Worm (Caenorhabditis elegans) whole organism, young adult: ENCODE results near the gene F36A4.5.

Experiments
- D2030.7 ChIP-seq: fragments of 200-800 bp; sonication (Bioruptor generic); IDR thresholded peaks from 2 replicates; pipeline ENCODE4 v1.3.6; 2022; ENCODE audit warnings: missing genetic modification reagents, missing genetic modification characterization, missing compliant biosample characterization
- F33H1.4 ChIP-seq: fragments of 200-800 bp; sonication (Bioruptor generic); IDR thresholded peaks from 2 replicates; pipeline ENCODE4 v1.3.6; 2022; ENCODE audit warnings: missing genetic modification reagents, missing genetic modification characterization, missing compliant biosample characterization
- F37B4.10 ChIP-seq: fragments of 200-800 bp; sonication (Bioruptor generic); IDR thresholded peaks from 2 replicates; pipeline ENCODE4 v1.3.6; 2022; ENCODE audit warnings: missing genetic modification characterization, missing compliant biosample characterization
- K12H6.12 ChIP-seq: fragments of 200-800 bp; sonication (Bioruptor generic); optimal IDR thresholded peaks from 2 replicates; lab custom pipeline; 2018; ENCODE audit warnings: mild to moderate bottlenecking, missing genetic modification characterization, missing compliant biosample characterization
- Y53F4B.3 ChIP-seq: fragments of 200-800 bp; sonication (Bioruptor generic); IDR thresholded peaks from 2 replicates; pipeline ENCODE4 v1.3.6; 2022; ENCODE audit warnings: missing genetic modification reagents, missing genetic modification characterization, missing compliant biosample characterization
- aptf-2 ChIP-seq: fragments of 200-800 bp; sonication (Bioruptor generic); conservative IDR thresholded peaks from 2 replicates; pipeline ENCODE4 v1.3.6; 2022; ENCODE audit warnings: missing genetic modification reagents, missing genetic modification characterization, missing compliant biosample characterization
- bed-1 ChIP-seq: fragments of 200-800 bp; sonication (Bioruptor generic); IDR thresholded peaks from 2 replicates; pipeline ENCODE4 v1.3.6; 2022; ENCODE audit warnings: missing genetic modification reagents, missing genetic modification characterization, missing compliant biosample characterization
- cebp-1 ChIP-seq, 2 experiments: fragments of 200-800 bp in 1 of 2; sonication (Bioruptor generic) in 1 of 2; sonication (generic microtip) in 1 of 2; IDR thresholded peaks in 1 of 2; optimal IDR thresholded peaks in 1 of 2; 2 replicates each; pipeline versions ENCODE4 v1.3.6 to Lab custom; 2017 to 2022; ENCODE audit warnings: missing compliant biosample characterization in 2 of 2, missing genetic modification characterization in 2 of 2, mild to moderate bottlenecking in 1 of 2, missing genetic modification reagents in 1 of 2, moderate library complexity in 1 of 2
- cebp-2 ChIP-seq: fragments of 200-800 bp; sonication (Bioruptor generic); IDR thresholded peaks from 2 replicates; pipeline ENCODE4 v1.3.6; 2022; ENCODE audit warnings: missing genetic modification characterization, missing compliant biosample characterization
- ceh-27 ChIP-seq: fragments of 200-800 bp; sonication (Bioruptor generic); optimal IDR thresholded peaks from 2 replicates; lab custom pipeline; 2018; ENCODE audit warnings: mild to moderate bottlenecking, missing genetic modification characterization, moderate library complexity, missing compliant biosample characterization
- ceh-79 ChIP-seq: sonication (generic microtip); optimal IDR thresholded peaks from 2 replicates; lab custom pipeline; 2017; ENCODE audit warnings: mild to moderate bottlenecking, missing genetic modification characterization, missing compliant biosample characterization
- chd-7 ChIP-seq: sonication (generic microtip); optimal IDR thresholded peaks from 2 replicates; lab custom pipeline; 2016; ENCODE audit warnings: mild to moderate bottlenecking, missing genetic modification characterization, moderate library complexity, missing compliant biosample characterization
- die-1 ChIP-seq: sonication (generic microtip); optimal IDR thresholded peaks from 2 replicates; lab custom pipeline; 2016; ENCODE audit warnings: missing genotype, mild to moderate bottlenecking, missing genetic modification characterization, missing compliant biosample characterization
- dox-1 ChIP-seq: fragments of 200-800 bp; sonication (Bioruptor generic); IDR thresholded peaks from 2 replicates; pipeline ENCODE4 v1.3.6; 2022; ENCODE audit warnings: missing genetic modification reagents, missing genetic modification characterization, missing compliant biosample characterization
- dpff-1 ChIP-seq: sonication (generic microtip); optimal IDR thresholded peaks from 2 replicates; lab custom pipeline; 2017; ENCODE audit warnings: mild to moderate bottlenecking, missing genetic modification characterization, missing compliant biosample characterization
- egl-18 ChIP-seq: fragments of 200-800 bp; sonication (Bioruptor generic); IDR thresholded peaks from 2 replicates; pipeline ENCODE4 v1.3.6; 2022; ENCODE audit warnings: missing genetic modification reagents, missing genetic modification characterization, missing compliant biosample characterization
- egrh-3 ChIP-seq: fragments of 200-800 bp; sonication (Bioruptor generic); IDR thresholded peaks from 2 replicates; pipeline ENCODE4 v1.3.6; 2022; ENCODE audit warnings: missing genetic modification reagents, missing genetic modification characterization, missing compliant biosample characterization
- ets-4 ChIP-seq: fragments of 200-800 bp; sonication (Bioruptor generic); optimal IDR thresholded peaks from 2 replicates; lab custom pipeline; 2018; ENCODE audit warnings: mild to moderate bottlenecking, missing genetic modification characterization, missing compliant biosample characterization
- fkh-3 ChIP-seq: sonication (generic microtip); optimal IDR thresholded peaks from 2 replicates; lab custom pipeline; 2016; ENCODE audit warnings: mild to moderate bottlenecking, missing genetic modification characterization, missing compliant biosample characterization
- him-1 ChIP-seq: sonication (generic microtip); optimal IDR thresholded peaks from 2 replicates; lab custom pipeline; 2016; ENCODE audit warnings: missing genotype, missing genetic modification reagents, missing genetic modification characterization, missing compliant biosample characterization
- hlh-12 ChIP-seq: sonication (generic microtip); optimal IDR thresholded peaks from 2 replicates; lab custom pipeline; 2016; ENCODE audit warnings: missing genetic modification characterization, missing compliant biosample characterization
- hmg-1.2 ChIP-seq: fragments of 200-800 bp; sonication (Bioruptor generic); IDR thresholded peaks from 2 replicates; pipeline ENCODE4 v1.3.6; 2022; ENCODE audit warnings: missing genetic modification reagents, missing genetic modification characterization, missing compliant biosample characterization
- hmg-20 ChIP-seq: fragments of 200-800 bp; sonication (Bioruptor generic); IDR thresholded peaks from 2 replicates; pipeline ENCODE4 v1.3.6; 2022; ENCODE audit warnings: missing genetic modification reagents, missing genetic modification characterization, missing compliant biosample characterization
- hrde-1 ChIP-seq: sonication (generic microtip); optimal IDR thresholded peaks from 2 replicates; lab custom pipeline; 2016; ENCODE audit warnings: missing genetic modification characterization, mild to moderate bottlenecking, missing compliant biosample characterization, moderate library complexity, missing genotype, missing genetic modification reagents, borderline replicate concordance
- let-526 ChIP-seq: fragments of 200-800 bp; sonication (Bioruptor generic); IDR thresholded peaks from 2 replicates; pipeline ENCODE4 v1.3.6; 2022; ENCODE audit warnings: missing genetic modification reagents, missing genetic modification characterization, missing compliant biosample characterization
- lin-26 ChIP-seq: fragments of 200-800 bp; sonication (Bioruptor generic); IDR thresholded peaks from 2 replicates; pipeline ENCODE4 v1.3.6; 2022; ENCODE audit warnings: missing genetic modification reagents, missing genetic modification characterization, missing compliant biosample characterization
- lsl-1 ChIP-seq: fragments of 200-800 bp; sonication (Bioruptor generic); optimal IDR thresholded peaks from 2 replicates; lab custom pipeline; 2018; ENCODE audit warnings: mild to moderate bottlenecking, missing genetic modification characterization, moderate library complexity, missing compliant biosample characterization
- madf-10 ChIP-seq: sonication (generic microtip); optimal IDR thresholded peaks from 2 replicates; lab custom pipeline; 2016; ENCODE audit warnings: mild to moderate bottlenecking, missing genetic modification characterization, missing compliant biosample characterization
- mcd-1 ChIP-seq: fragments of 200-800 bp; sonication (Bioruptor generic); IDR thresholded peaks from 2 replicates; pipeline ENCODE4 v1.3.6; 2022; ENCODE audit warnings: missing genetic modification reagents, missing genetic modification characterization, missing compliant biosample characterization
- mes-4 ChIP-seq: sonication (generic microtip); optimal IDR thresholded peaks from 2 replicates; lab custom pipeline; 2016; ENCODE audit warnings: missing genotype, missing genetic modification characterization, missing compliant biosample characterization
- nfyb-1 ChIP-seq: fragments of 200-800 bp; sonication (Bioruptor generic); IDR thresholded peaks from 2 replicates; pipeline ENCODE4 v1.3.6; 2022; ENCODE audit warnings: missing genetic modification reagents, missing genetic modification characterization, missing compliant biosample characterization
- nhr-120 ChIP-seq: fragments of 200-800 bp; sonication (Bioruptor generic); IDR thresholded peaks from 2 replicates; pipeline ENCODE4 v1.3.6; 2022; ENCODE audit warnings: missing genetic modification characterization, missing compliant biosample characterization
- nhr-90 ChIP-seq: sonication (generic microtip); optimal IDR thresholded peaks from 2 replicates; lab custom pipeline; 2016; ENCODE audit warnings: missing genotype, mild to moderate bottlenecking, missing genetic modification characterization, missing compliant biosample characterization
- pbrm-1 ChIP-seq: fragments of 200-800 bp; sonication (Bioruptor generic); IDR thresholded peaks from 2 replicates; pipeline ENCODE4 v1.3.6; 2022; ENCODE audit warnings: missing genetic modification reagents, missing genetic modification characterization, missing compliant biosample characterization
- pha-4 ChIP-seq: fragments of 150-350 bp; sonication (generic microtip); optimal IDR thresholded peaks from 2 replicates; lab custom pipeline; 2014; ENCODE audit warnings: missing biosample characterization, missing genetic modification reagents, missing genetic modification characterization
- rcor-1 ChIP-seq: fragments of 200-800 bp; sonication (Bioruptor generic); IDR thresholded peaks from 2 replicates; pipeline ENCODE4 v1.3.6; 2022; ENCODE audit warnings: missing genetic modification reagents, missing genetic modification characterization, missing compliant biosample characterization
- rec-8 ChIP-seq, 2 experiments: sonication (generic microtip); optimal IDR thresholded peaks; 2 replicates each; lab custom pipeline; 2016; ENCODE audit warnings: mild to moderate bottlenecking in 2 of 2, missing genetic modification characterization in 2 of 2, missing genetic modification reagents in 2 of 2, missing genotype in 2 of 2, missing biosample characterization in 1 of 2, missing compliant biosample characterization in 1 of 2, moderate library complexity in 1 of 2
- snpc-4 ChIP-seq, 5 experiments: fragments of 150-350 bp in 1 of 5; sonication (generic microtip) in 4 of 5; optimal IDR thresholded peaks; 2 replicates each; lab custom pipeline; 2014 to 2018; ENCODE audit warnings: missing genetic modification characterization in 5 of 5, missing biosample characterization in 3 of 5, antibody characterized with exemption in 2 of 5, mild to moderate bottlenecking in 2 of 5, missing compliant biosample characterization in 2 of 5, missing genotype in 2 of 5, moderate library complexity in 2 of 5, missing genetic modification reagents in 1 of 5
- tbx-9 ChIP-seq: sonication (generic microtip); optimal IDR thresholded peaks from 2 replicates; lab custom pipeline; 2016; ENCODE audit warnings: borderline replicate concordance, missing genetic modification characterization, inconsistent platforms, missing compliant biosample characterization
- tlf-1 ChIP-seq: fragments of 200-800 bp; sonication (Bioruptor generic); optimal IDR thresholded peaks from 2 replicates; lab custom pipeline; 2018; ENCODE audit warnings: mild to moderate bottlenecking, missing genetic modification characterization, missing compliant biosample characterization
- zfh-2 ChIP-seq: fragments of 200-800 bp; sonication (Bioruptor generic); conservative IDR thresholded peaks from 2 replicates; pipeline ENCODE4 v1.3.6; 2022; ENCODE audit warnings: missing genetic modification reagents, missing genetic modification characterization, missing compliant biosample characterization
- ztf-25 ChIP-seq: fragments of 200-800 bp; sonication (Bioruptor generic); IDR thresholded peaks from 2 replicates; pipeline ENCODE4 v1.3.6; 2022; ENCODE audit warnings: missing genetic modification reagents, missing genetic modification characterization, missing compliant biosample characterization
- ztf-3 ChIP-seq: fragments of 200-800 bp; sonication (Bioruptor generic); optimal IDR thresholded peaks from 2 replicates; lab custom pipeline; 2018; ENCODE audit warnings: mild to moderate bottlenecking, missing genetic modification characterization, missing compliant biosample characterization
- ztf-6 ChIP-seq: fragments of 200-800 bp; sonication (Bioruptor generic); IDR thresholded peaks from 2 replicates; pipeline ENCODE4 v1.3.6; 2022; ENCODE audit warnings: missing genetic modification reagents, missing genetic modification characterization, missing compliant biosample characterization

Gene F36A4.5

DNA sequence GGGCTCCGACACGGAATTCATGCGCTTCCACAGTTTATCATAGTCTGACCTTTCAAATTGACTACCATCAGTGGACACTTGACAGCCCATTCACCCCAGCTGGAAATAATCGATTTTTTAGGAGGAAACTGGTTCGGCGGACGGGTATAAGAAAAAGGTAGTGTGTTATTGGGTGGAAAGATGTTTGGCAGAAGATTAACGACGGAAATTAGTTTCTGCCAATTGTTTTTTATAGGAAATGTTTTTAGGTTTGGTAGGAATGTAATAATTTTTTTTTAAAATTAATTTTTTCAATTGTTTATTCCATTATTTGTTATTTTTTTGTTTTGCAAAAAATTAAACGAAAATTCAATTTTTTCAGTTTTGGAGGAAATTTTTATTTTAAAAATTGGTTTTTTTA, 33.7 kb downstream of the F36A4.5 start, which contains the start of gene F15E6.9:
Gene F15E6.9 (minus strand): TSS at position 101 of the 400 bp plus-strand sequence.
- TF ChIP-seq tbx-9 (tag; lab: Kevin White, UChicago) (no peak), F37B4.10 (no peak), hmg-1.2 (GFP tag; lab: Robert Waterston, UW) (no peak), let-526 (GFP tag; lab: Robert Waterston, UW) (no peak), cebp-1 (GFP tag; IDR thresholded peaks at IDR 0.05; lab: Robert Waterston, UW) (no peak), cebp-1 (tag; optimal IDR thresholded peaks at IDR 0.05; lab: Kevin White, UChicago) (no peak)

DNA sequence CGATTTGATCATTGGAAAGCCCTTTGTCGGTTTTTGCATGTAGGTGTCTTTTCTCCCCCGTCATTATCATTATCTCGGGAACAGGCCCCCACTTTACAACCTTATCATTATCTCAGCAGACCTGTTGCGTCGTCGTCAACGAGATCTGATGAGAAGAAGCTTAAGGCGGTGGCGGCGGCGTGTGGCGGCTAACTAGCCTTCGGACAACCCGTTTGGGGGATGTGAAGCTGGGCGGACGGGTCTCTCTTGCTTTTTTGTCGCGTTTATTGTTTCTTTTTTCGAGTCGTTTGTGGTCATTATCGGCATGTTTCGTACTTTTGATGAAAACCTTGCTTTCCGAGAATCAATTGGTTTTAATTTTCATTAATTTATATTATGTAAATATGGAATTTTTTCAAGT, 34.7 kb downstream of the F36A4.5 start:
- no peak for TF ChIP-seq lsl-1 (GFP tag; lab: Kevin White, UChicago)
- TF ChIP-seq ztf-3 (GFP tag; lab: Kevin White, UChicago), result no peak
- no peak for TF ChIP-seq chd-7 (tag; lab: Kevin White, UChicago)
- TF ChIP-seq him-1 (tag; lab: Kevin White, UChicago), result no peak
- TF ChIP-seq D2030.7 (GFP tag; lab: Robert Waterston, UW), result no peak
- TF ChIP-seq hrde-1 (tag; lab: Kevin White, UChicago), result no peak
- TF ChIP-seq cebp-2 (GFP tag; lab: Robert Waterston, UW), result no peak
- no peak for TF ChIP-seq dpff-1
- no peak for TF ChIP-seq ztf-25 (GFP tag; lab: Robert Waterston, UW)
- TF ChIP-seq K12H6.12 (tag; lab: Kevin White, UChicago), result no peak
- TF ChIP-seq ceh-79, result no peak
- no peak for TF ChIP-seq fkh-3 (tag; lab: Kevin White, UChicago)
- no peak for TF ChIP-seq cebp-1 (GFP tag; IDR thresholded peaks at IDR 0.05; lab: Robert Waterston, UW)
- TF ChIP-seq cebp-1 (tag; optimal IDR thresholded peaks at IDR 0.05; lab: Kevin White, UChicago), result no peak
- no peak for TF ChIP-seq madf-10
- no peak for TF ChIP-seq lin-26 (GFP tag; lab: Robert Waterston, UW)
- TF ChIP-seq, all 124 proteins: peak for 0

DNA sequence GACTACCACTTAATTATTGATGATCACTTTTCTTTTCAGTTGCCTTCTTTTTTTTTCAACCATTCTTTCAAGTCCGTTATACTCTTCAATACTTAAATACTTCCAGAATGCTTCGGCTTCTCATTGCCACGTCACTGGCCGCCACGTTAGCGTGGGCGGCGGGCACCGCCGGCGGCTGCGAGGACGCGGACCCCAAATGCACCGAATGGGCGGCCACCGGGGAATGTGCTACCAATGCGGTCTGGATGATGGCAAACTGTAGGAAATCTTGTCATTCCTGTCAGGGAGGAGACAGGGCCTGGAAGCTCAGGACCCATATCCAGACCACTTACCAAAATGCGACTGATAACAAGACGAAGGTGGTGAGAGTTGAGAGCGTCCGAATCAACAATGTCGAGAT, 35.9 kb downstream of the F36A4.5 start, which contains the start of gene lgc-22:
Gene lgc-22 (plus strand): TSS at position 105 of the 400 bp plus-strand sequence.
- TF ChIP-seq tbx-9 (tag; lab: Kevin White, UChicago) (no peak), mes-4 (tag; lab: Kevin White, UChicago) (no peak), egrh-3 (GFP tag; lab: Robert Waterston, UW) (peak; percentile 47; the same call in 1 of the 2 replicates), tlf-1 (no peak), ztf-6 (no peak), nfyb-1 (0 out of 2 replicates have a peak, but pooled peaks have one; percentile 30), zfh-2 (peak; percentile 87), nhr-120 (GFP tag; lab: Robert Waterston, UW) (no peak), die-1 (tag; lab: Kevin White, UChicago) (no peak), hlh-12 (tag; lab: Kevin White, UChicago) (no peak), Y53F4B.3 (no peak), pbrm-1 (no peak), ceh-27 (no peak), ets-4 (GFP tag; lab: Kevin White, UChicago) (no peak), rec-8 (tag; optimal IDR thresholded peaks at IDR 0.05; lab: Kevin White, UChicago) (no peak), cebp-1 (GFP tag; IDR thresholded peaks at IDR 0.05; lab: Robert Waterston, UW) (no peak), cebp-1 (tag; optimal IDR thresholded peaks at IDR 0.05; lab: Kevin White, UChicago) (no peak), egl-18 (GFP tag; lab: Robert Waterston, UW) (no peak), pha-4 (tag; lab: Kevin White, UChicago) (no peak), bed-1 (GFP tag; lab: Robert Waterston, UW) (no peak), dox-1 (peak; percentile 28; the same call in 1 of the 2 replicates), K12H6.12 (tag; lab: Kevin White, UChicago) (no peak), F33H1.4 (GFP tag; lab: Robert Waterston, UW) (no peak), aptf-2 (GFP tag; lab: Robert Waterston, UW) (no peak), mcd-1 (no peak), nhr-90 (tag; lab: Kevin White, UChicago) (no peak), cebp-2 (GFP tag; lab: Robert Waterston, UW) (no peak), snpc-4 (GFP tag; optimal IDR thresholded peaks at IDR 0.05; lab: Kevin White, UChicago) (no peak), snpc-4 (tag; optimal IDR thresholded peaks at IDR 0.05; lab: Kevin White, UChicago) (no peak), rcor-1 (no peak), ztf-3 (GFP tag; lab: Kevin White, UChicago) (no peak), hmg-20 (GFP tag; lab: Robert Waterston, UW) (no peak)
